Worm (Caenorhabditis elegans) whole organism, late embryonic: ENCODE measurements around the gene mtg-1.

Experiments
- C38D4.7 ChIP-seq: fragments of 200-800 bp; sonication (Bioruptor generic); optimal IDR thresholded peaks from 2 replicates; lab custom pipeline; 2018; ENCODE audit warnings: mild to moderate bottlenecking, missing genetic modification characterization, moderate library complexity, missing compliant biosample characterization
- ahr-1 ChIP-seq: sonication (generic microtip); optimal IDR thresholded peaks from 2 replicates; lab custom pipeline; 2016; ENCODE audit warnings: missing genetic modification characterization, missing compliant biosample characterization
- ceh-14 ChIP-seq: sonication (generic microtip); optimal IDR thresholded peaks from 2 replicates; lab custom pipeline; 2016; ENCODE audit warnings: missing genotype, missing genetic modification characterization, missing compliant biosample characterization
- ceh-34 ChIP-seq: sonication (generic microtip); optimal IDR thresholded peaks from 2 replicates; lab custom pipeline; 2016; ENCODE audit warnings: mild to moderate bottlenecking, missing genetic modification characterization, missing compliant biosample characterization
- ceh-48 ChIP-seq: sonication (generic microtip); optimal IDR thresholded peaks from 2 replicates; lab custom pipeline; 2016; ENCODE audit warnings: missing genetic modification characterization, inconsistent platforms, missing compliant biosample characterization
- elt-2 ChIP-seq: sonication (generic microtip); optimal IDR thresholded peaks from 2 replicates; lab custom pipeline; 2016; ENCODE audit warnings: missing genetic modification reagents, missing genetic modification characterization, missing compliant biosample characterization
- eyg-1 ChIP-seq: sonication (generic microtip); optimal IDR thresholded peaks from 2 replicates; lab custom pipeline; 2016; ENCODE audit warnings: missing genotype, missing genetic modification characterization, missing compliant biosample characterization
- fax-1 ChIP-seq: sonication (generic microtip); optimal IDR thresholded peaks from 2 replicates; lab custom pipeline; 2016; ENCODE audit warnings: missing genotype, missing genetic modification characterization, missing compliant biosample characterization
- fkh-10 ChIP-seq: fragments of 150-350 bp; optimal IDR thresholded peaks from 2 replicates; lab custom pipeline; 2014; ENCODE audit warnings: missing biosample characterization, missing genetic modification reagents, missing genetic modification characterization
- hlh-30 ChIP-seq: sonication (generic microtip); optimal IDR thresholded peaks from 2 replicates; lab custom pipeline; 2017; ENCODE audit warnings: antibody characterized with exemption, missing genetic modification characterization, missing compliant biosample characterization; ENCODE audit not compliant: insufficient read depth
- lin-11 ChIP-seq: fragments of 200-800 bp; sonication (Bioruptor generic); optimal IDR thresholded peaks from 2 replicates; lab custom pipeline; 2018; ENCODE audit warnings: mild to moderate bottlenecking, missing genetic modification characterization, missing compliant biosample characterization
- nfya-1 ChIP-seq: sonication (generic microtip); optimal IDR thresholded peaks from 2 replicates; lab custom pipeline; 2017; ENCODE audit warnings: missing genetic modification characterization, mild to moderate bottlenecking, missing compliant biosample characterization, antibody characterized with exemption, moderate library complexity
- odd-2 ChIP-seq: sonication (generic microtip); optimal IDR thresholded peaks from 2 replicates; lab custom pipeline; 2017; ENCODE audit warnings: antibody characterized with exemption, mild to moderate bottlenecking, missing genetic modification characterization, missing compliant biosample characterization
- pag-3 ChIP-seq: sonication (generic microtip); optimal IDR thresholded peaks from 2 replicates; lab custom pipeline; 2016; ENCODE audit warnings: missing compliant biosample characterization, missing genetic modification characterization, borderline replicate concordance
- pat-9 ChIP-seq: fragments of 200-800 bp; sonication (Bioruptor generic); optimal IDR thresholded peaks from 2 replicates; lab custom pipeline; 2018; ENCODE audit warnings: mild to moderate bottlenecking, missing genetic modification characterization, moderate library complexity, missing compliant biosample characterization
- pha-2 ChIP-seq: sonication (generic microtip); optimal IDR thresholded peaks from 2 replicates; lab custom pipeline; 2017; ENCODE audit warnings: mild to moderate bottlenecking, missing genetic modification characterization, missing compliant biosample characterization
- pha-4 ChIP-seq: fragments of 150-350 bp; optimal IDR thresholded peaks from 2 replicates; lab custom pipeline; 2018; ENCODE audit warnings: missing biosample characterization, missing genetic modification reagents, missing genetic modification characterization
- pqm-1 ChIP-seq: sonication (generic microtip); optimal IDR thresholded peaks from 2 replicates; lab custom pipeline; 2016; ENCODE audit warnings: missing genetic modification characterization, missing compliant biosample characterization
- tbx-2 ChIP-seq: sonication (generic microtip); optimal IDR thresholded peaks from 2 replicates; lab custom pipeline; 2016; ENCODE audit warnings: missing genetic modification characterization, missing compliant biosample characterization
- tbx-7 ChIP-seq: sonication (generic microtip); optimal IDR thresholded peaks from 2 replicates; lab custom pipeline; 2016; ENCODE audit warnings: missing genotype, missing genetic modification characterization, missing compliant biosample characterization
- unc-55 ChIP-seq: sonication (generic microtip); optimal IDR thresholded peaks from 2 replicates; lab custom pipeline; 2017; ENCODE audit warnings: missing biosample characterization, missing genetic modification reagents, missing genetic modification characterization
- unc-86 ChIP-seq: sonication (generic microtip); optimal IDR thresholded peaks from 2 replicates; lab custom pipeline; 2016; ENCODE audit warnings: missing genetic modification characterization, missing compliant biosample characterization
- zip-5 ChIP-seq: sonication (generic microtip); optimal IDR thresholded peaks from 2 replicates; lab custom pipeline; 2016; ENCODE audit warnings: missing genetic modification characterization, missing compliant biosample characterization

mtg-1 gene

DNA sequence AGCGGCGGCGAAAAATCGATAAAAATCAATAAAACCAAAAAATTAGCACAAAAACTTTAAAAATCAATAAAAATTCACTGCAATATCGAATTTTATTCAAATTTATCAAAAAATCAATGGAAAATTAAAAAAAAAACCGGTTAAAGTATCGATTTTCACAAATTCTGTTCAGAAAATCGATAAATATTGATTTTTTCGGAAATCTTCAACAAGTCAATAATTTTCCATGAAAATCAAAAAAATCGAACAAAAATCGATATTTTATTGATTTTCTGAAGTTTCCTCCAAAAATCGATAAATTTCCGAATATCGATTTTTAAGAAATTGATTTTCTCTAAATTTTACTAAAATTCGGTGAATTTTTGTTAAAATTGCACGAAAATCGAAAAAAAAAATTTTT lies 45.0 kb downstream of the mtg-1 start:
- no peak for TF ChIP-seq pag-3 (tag; lab: Kevin White, UChicago)
- peak; percentile 59 for TF ChIP-seq ceh-48 (tag; lab: Kevin White, UChicago)
- TF ChIP-seq, all 69 proteins: peak for 1

DNA sequence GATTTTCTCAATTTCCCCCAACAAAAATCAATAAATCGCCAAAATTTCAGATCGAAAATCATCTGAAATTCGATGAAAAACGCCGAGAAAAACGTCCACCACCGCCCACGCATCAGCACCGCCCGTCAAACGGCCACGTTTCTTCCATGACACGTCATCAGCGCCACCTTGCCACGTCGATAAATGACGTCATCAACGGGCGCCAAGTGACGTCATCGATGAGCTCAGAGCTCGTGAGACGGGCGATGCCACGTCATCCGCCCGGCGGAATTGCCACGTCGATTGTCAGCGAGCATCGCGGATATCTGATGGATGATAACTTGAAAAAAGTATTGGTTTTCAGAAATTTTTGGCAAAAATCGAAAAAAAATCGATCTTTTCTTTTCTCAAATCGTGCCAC lies 45.4 kb downstream of the mtg-1 start:
- TF ChIP-seq tbx-7 (tag; lab: Kevin White, UChicago) (no peak), eyg-1 (tag; lab: Kevin White, UChicago) (no peak), tbx-2 (tag; lab: Kevin White, UChicago) (no peak), elt-2 (tag; lab: Kevin White, UChicago) (no peak), fax-1 (tag; lab: Kevin White, UChicago) (no peak), ahr-1 (tag; lab: Kevin White, UChicago) (no peak), pqm-1 (tag; lab: Kevin White, UChicago) (no peak), ceh-14 (tag; lab: Kevin White, UChicago) (no peak), pha-2 (tag; lab: Kevin White, UChicago) (no peak), pha-4 (tag; lab: Kevin White, UChicago) (no peak), unc-55 (GFP tag; lab: Kevin White, UChicago) (no peak), fkh-10 (no peak), nfya-1 (tag; lab: Kevin White, UChicago) (no peak), lin-11 (tag; lab: Kevin White, UChicago) (no peak), odd-2 (tag; lab: Kevin White, UChicago) (no peak), ceh-34 (tag; lab: Kevin White, UChicago) (no peak)

DNA sequence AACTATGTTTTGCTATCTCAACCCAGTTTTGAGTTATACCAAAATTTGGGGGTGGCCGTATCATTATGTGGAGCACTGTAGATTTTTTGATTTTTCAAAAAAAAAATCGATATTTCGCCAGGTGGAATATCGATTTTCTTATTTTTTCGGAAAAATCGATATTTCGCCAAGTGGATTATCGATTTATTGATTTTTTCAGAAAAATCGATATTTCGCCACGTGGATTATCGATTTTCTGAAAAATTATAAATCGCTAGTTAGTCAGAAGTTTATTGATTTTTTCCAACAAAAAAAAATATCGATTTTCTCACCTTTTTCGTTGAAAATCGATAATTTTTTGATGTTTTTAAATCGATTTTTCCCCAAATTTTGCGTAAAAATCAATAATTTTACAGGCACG lies 46.6 kb downstream of the mtg-1 start:
- TF ChIP-seq ceh-34 (tag; lab: Kevin White, UChicago) (no peak), tbx-7 (tag; lab: Kevin White, UChicago) (no peak), unc-55 (GFP tag; lab: Kevin White, UChicago) (no peak), ceh-48 (tag; lab: Kevin White, UChicago) (peak; percentile 80)
- TF ChIP-seq, all 69 proteins: peak for 1

DNA sequence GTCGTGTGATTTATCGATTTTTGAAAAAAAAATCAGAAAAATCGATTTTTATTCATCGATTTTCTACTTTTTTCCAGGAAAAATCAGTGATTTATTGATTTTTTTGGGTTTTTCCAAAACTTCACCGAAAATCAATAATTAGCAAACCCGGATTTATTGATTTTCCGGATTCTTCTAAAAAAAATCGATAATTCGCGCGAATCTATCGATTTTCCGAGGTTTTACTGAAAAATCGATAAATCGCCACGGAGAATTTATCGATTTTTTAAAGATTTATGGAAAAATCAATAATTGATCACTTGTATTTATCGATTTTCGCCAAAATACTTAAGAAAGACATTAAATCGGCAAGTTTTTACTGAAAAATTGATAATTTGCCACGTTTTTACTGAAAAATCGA lies 50.0 kb downstream of the mtg-1 start:
- no peak for TF ChIP-seq zip-5 (tag; lab: Kevin White, UChicago)
- TF ChIP-seq ceh-48 (tag; lab: Kevin White, UChicago), result peak; percentile 89
- TF ChIP-seq unc-86 (tag; lab: Kevin White, UChicago), result no peak
- no peak for TF ChIP-seq C38D4.7 (GFP tag; lab: Kevin White, UChicago)
- no peak for TF ChIP-seq pat-9 (tag; lab: Kevin White, UChicago)
- no peak for TF ChIP-seq ceh-14 (tag; lab: Kevin White, UChicago)
- TF ChIP-seq pqm-1 (tag; lab: Kevin White, UChicago), result no peak

DNA sequence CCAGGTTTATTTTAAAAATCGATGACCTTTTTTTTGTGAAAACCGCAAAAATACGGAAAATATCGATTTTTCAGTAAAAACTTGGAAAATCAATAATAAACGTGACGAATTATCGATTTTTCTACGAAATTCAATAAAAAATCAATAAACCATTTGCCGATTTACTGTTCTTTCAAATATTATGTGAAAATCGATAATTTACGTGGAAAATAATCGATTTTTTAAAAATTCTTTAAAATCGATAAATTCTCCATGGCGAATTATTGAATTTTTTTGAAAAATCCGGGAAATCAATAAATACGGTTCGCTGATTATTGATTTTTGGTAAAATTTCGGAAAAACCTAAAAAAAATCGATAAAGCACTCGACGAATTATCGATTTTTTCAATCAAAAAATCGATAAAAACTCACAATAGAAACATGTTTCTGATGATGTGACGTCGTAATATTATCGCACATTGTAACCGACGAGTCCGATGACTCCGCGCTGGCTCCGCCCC lies 50.7 kb downstream of the mtg-1 start:
- no peak for TF ChIP-seq hlh-30
- peak; percentile 41 for TF ChIP-seq ceh-48 (tag; lab: Kevin White, UChicago)
